Worm (Caenorhabditis elegans) whole organism, L3 larva: ENCODE results near the gene his-61.

Source experiments
- R02D3.7 ChIP-seq: fragments of 150-350 bp; optimal IDR thresholded peaks from 2 replicates; lab custom pipeline; 2014; ENCODE audit warnings: missing biosample characterization, missing genetic modification characterization
- ZK546.5 ChIP-seq: sonication (generic microtip); optimal IDR thresholded peaks from 2 replicates; lab custom pipeline; 2017; ENCODE audit warnings: missing biosample characterization, missing genetic modification characterization
- aly-2 ChIP-seq: fragments of 150-350 bp; optimal IDR thresholded peaks from 2 replicates; lab custom pipeline; 2014; ENCODE audit warnings: missing biosample characterization, missing genetic modification characterization
- ama-1 ChIP-seq: fragments of 150-350 bp; optimal IDR thresholded peaks from 2 replicates; lab custom pipeline; 2018
- ceh-16 ChIP-seq: sonication (generic microtip); optimal IDR thresholded peaks from 2 replicates; lab custom pipeline; 2017; ENCODE audit warnings: missing biosample characterization, missing genetic modification characterization
- ceh-28 ChIP-seq: fragments of 150-350 bp; optimal IDR thresholded peaks from 2 replicates; lab custom pipeline; 2014; ENCODE audit warnings: missing biosample characterization, missing genetic modification reagents, missing genetic modification characterization
- ceh-82 ChIP-seq: fragments of 150-350 bp; optimal IDR thresholded peaks from 2 replicates; lab custom pipeline; 2014; ENCODE audit warnings: missing biosample characterization, missing genetic modification characterization
- ceh-9 ChIP-seq: sonication (generic microtip); optimal IDR thresholded peaks from 2 replicates; lab custom pipeline; 2018; ENCODE audit warnings: missing biosample characterization, missing genetic modification characterization
- daf-12 ChIP-seq: fragments of 150-350 bp; optimal IDR thresholded peaks from 2 replicates; lab custom pipeline; 2014; ENCODE audit warnings: missing biosample characterization, missing genetic modification reagents, missing genetic modification characterization
- egl-27 ChIP-seq: sonication (generic microtip); optimal IDR thresholded peaks from 4 replicates; lab custom pipeline; 2017; ENCODE audit warnings: missing biosample characterization, missing genetic modification reagents, missing genetic modification characterization
- egl-5 ChIP-seq: fragments of 150-350 bp; optimal IDR thresholded peaks from 2 replicates; lab custom pipeline; 2017; ENCODE audit warnings: missing biosample characterization, missing genetic modification reagents, missing genetic modification characterization, inconsistent platforms
- elt-1 ChIP-seq: fragments of 150-350 bp; optimal IDR thresholded peaks from 2 replicates; lab custom pipeline; 2014; ENCODE audit warnings: missing biosample characterization, missing genetic modification characterization
- elt-2 ChIP-seq: sonication (generic microtip); optimal IDR thresholded peaks from 2 replicates; lab custom pipeline; 2016; ENCODE audit warnings: missing genetic modification reagents, mild to moderate bottlenecking, missing genetic modification characterization, missing compliant biosample characterization
- elt-3 ChIP-seq, 3 experiments: fragments of 150-350 bp in 1 of 3; sonication (generic microtip) in 2 of 3; optimal IDR thresholded peaks; 2 replicates in 2 of 3; 4 replicates in 1 of 3; lab custom pipeline; 2014 to 2017; ENCODE audit warnings: missing biosample characterization in 3 of 3, missing genetic modification characterization in 3 of 3
- eor-1 ChIP-seq, 2 experiments: fragments of 150-350 bp; optimal IDR thresholded peaks; 2 replicates each; lab custom pipeline; 2014 to 2018; ENCODE audit warnings: missing biosample characterization in 2 of 2, missing genetic modification characterization in 2 of 2
- fkh-10 ChIP-seq: sonication (generic microtip); optimal IDR thresholded peaks from 2 replicates; lab custom pipeline; 2017; ENCODE audit warnings: missing biosample characterization, missing genetic modification reagents, missing genetic modification characterization
- fkh-2 ChIP-seq: fragments of 150-350 bp; optimal IDR thresholded peaks from 2 replicates; lab custom pipeline; 2014; ENCODE audit warnings: missing biosample characterization, missing genetic modification reagents, missing genetic modification characterization
- fos-1 ChIP-seq: fragments of 150-350 bp; optimal IDR thresholded peaks from 2 replicates; lab custom pipeline; 2014; ENCODE audit warnings: missing biosample characterization, missing genetic modification characterization
- hmg-11 ChIP-seq: sonication (generic microtip); optimal IDR thresholded peaks from 2 replicates; lab custom pipeline; 2016; ENCODE audit warnings: missing genetic modification characterization, missing compliant biosample characterization
- jun-1 ChIP-seq: fragments of 150-350 bp; optimal IDR thresholded peaks from 2 replicates; lab custom pipeline; 2014; ENCODE audit warnings: missing biosample characterization, missing genetic modification reagents, missing genetic modification characterization
- lin-15B ChIP-seq: fragments of 150-350 bp; optimal IDR thresholded peaks from 2 replicates; lab custom pipeline; 2014; ENCODE audit warnings: missing biosample characterization, missing genetic modification characterization
- lin-39 ChIP-seq: fragments of 150-350 bp; optimal IDR thresholded peaks from 2 replicates; lab custom pipeline; 2018; ENCODE audit warnings: missing biosample characterization, missing genetic modification reagents, missing genetic modification characterization
- lsy-12 ChIP-seq: sonication (generic microtip); optimal IDR thresholded peaks from 2 replicates; lab custom pipeline; 2016; ENCODE audit warnings: mild to moderate bottlenecking, missing genetic modification characterization, missing compliant biosample characterization
- mdl-1 ChIP-seq: fragments of 150-350 bp; optimal IDR thresholded peaks from 2 replicates; lab custom pipeline; 2014; ENCODE audit warnings: missing biosample characterization, missing genetic modification characterization
- mml-1 ChIP-seq: fragments of 150-350 bp; sonication (generic microtip); optimal IDR thresholded peaks from 3 replicates; lab custom pipeline; 2014; ENCODE audit warnings: missing biosample characterization, missing genetic modification characterization
- nfya-1 ChIP-seq: sonication (generic microtip); optimal IDR thresholded peaks from 2 replicates; lab custom pipeline; 2017; ENCODE audit warnings: missing genetic modification characterization, mild to moderate bottlenecking, missing compliant biosample characterization, antibody characterized with exemption, moderate library complexity; ENCODE audit not compliant: insufficient read depth
- nhr-11 ChIP-seq: fragments of 150-350 bp; optimal IDR thresholded peaks from 2 replicates; lab custom pipeline; 2014; ENCODE audit warnings: missing biosample characterization, missing genetic modification characterization
- nhr-12 ChIP-seq: fragments of 150-350 bp; optimal IDR thresholded peaks from 2 replicates; lab custom pipeline; 2014; ENCODE audit warnings: missing biosample characterization, missing genetic modification characterization
- nhr-23 ChIP-seq: fragments of 150-350 bp; optimal IDR thresholded peaks from 2 replicates; lab custom pipeline; 2014; ENCODE audit warnings: missing biosample characterization, missing genetic modification reagents, missing genetic modification characterization
- nhr-237 ChIP-seq: fragments of 150-350 bp; optimal IDR thresholded peaks from 2 replicates; lab custom pipeline; 2014; ENCODE audit warnings: missing biosample characterization, missing genetic modification characterization
- nhr-25 ChIP-seq: sonication (generic microtip); optimal IDR thresholded peaks from 2 replicates; lab custom pipeline; 2017; ENCODE audit warnings: missing biosample characterization, missing genetic modification characterization
- nhr-28 ChIP-seq: fragments of 150-350 bp; optimal IDR thresholded peaks from 2 replicates; lab custom pipeline; 2014; ENCODE audit warnings: missing biosample characterization, missing genetic modification characterization
- nhr-43 ChIP-seq: sonication (generic microtip); optimal IDR thresholded peaks from 2 replicates; lab custom pipeline; 2016; ENCODE audit warnings: mild to moderate bottlenecking, missing genetic modification characterization, missing compliant biosample characterization; ENCODE audit not compliant: poor library complexity, severe bottlenecking
- nhr-67 ChIP-seq: fragments of 150-350 bp; optimal IDR thresholded peaks from 2 replicates; lab custom pipeline; 2014; ENCODE audit warnings: missing biosample characterization, missing genetic modification characterization
- nhr-76 ChIP-seq: fragments of 150-350 bp; sonication (generic microtip); optimal IDR thresholded peaks from 5 replicates; lab custom pipeline; 2014; ENCODE audit warnings: missing biosample characterization, missing genetic modification characterization
- nhr-77 ChIP-seq: fragments of 150-350 bp; optimal IDR thresholded peaks from 2 replicates; lab custom pipeline; 2014; ENCODE audit warnings: missing biosample characterization, missing genetic modification characterization
- pha-4 ChIP-seq: fragments of 150-350 bp; optimal IDR thresholded peaks from 2 replicates; lab custom pipeline; 2014; ENCODE audit warnings: missing biosample characterization, missing genetic modification reagents, missing genetic modification characterization
- pqm-1 ChIP-seq: fragments of 150-350 bp; optimal IDR thresholded peaks from 2 replicates; lab custom pipeline; 2017; ENCODE audit warnings: missing biosample characterization, missing genetic modification characterization, inconsistent platforms
- sea-2 ChIP-seq: fragments of 150-350 bp; sonication (generic microtip); optimal IDR thresholded peaks from 4 replicates; lab custom pipeline; 2014; ENCODE audit warnings: missing biosample characterization, missing genetic modification reagents, missing genetic modification characterization
- skn-1 ChIP-seq: fragments of 150-350 bp; optimal IDR thresholded peaks from 2 replicates; lab custom pipeline; 2014; ENCODE audit warnings: missing biosample characterization, missing genetic modification characterization
- snpc-4 ChIP-seq: fragments of 150-350 bp; optimal IDR thresholded peaks from 2 replicates; lab custom pipeline; 2014; ENCODE audit warnings: missing biosample characterization, missing genetic modification characterization
- tbx-2 ChIP-seq: sonication (generic microtip); optimal IDR thresholded peaks from 2 replicates; lab custom pipeline; 2016; ENCODE audit warnings: mild to moderate bottlenecking, missing genetic modification characterization, missing compliant biosample characterization
- unc-39 ChIP-seq: sonication (generic microtip); optimal IDR thresholded peaks from 4 replicates; lab custom pipeline; 2017; ENCODE audit warnings: missing biosample characterization, missing genetic modification characterization
- unc-62 ChIP-seq: fragments of 150-350 bp; sonication (generic microtip); optimal IDR thresholded peaks from 4 replicates; lab custom pipeline; 2014; ENCODE audit warnings: missing biosample characterization, missing genetic modification reagents, missing genetic modification characterization
- zag-1 ChIP-seq: fragments of 150-350 bp; optimal IDR thresholded peaks from 2 replicates; lab custom pipeline; 2014; ENCODE audit warnings: missing biosample characterization, missing genetic modification characterization
- ztf-11 ChIP-seq: fragments of 150-350 bp; optimal IDR thresholded peaks from 2 replicates; lab custom pipeline; 2014; ENCODE audit warnings: missing biosample characterization, missing genetic modification characterization
- ztf-4 ChIP-seq: fragments of 150-350 bp; optimal IDR thresholded peaks from 2 replicates; lab custom pipeline; 2014; ENCODE audit warnings: missing biosample characterization, missing genetic modification characterization

his-61 gene

ce11 chrIV:7510829-7511228 lies 24.8 kb upstream of the his-61 start:
- TF ChIP-seq jun-1 (tag; lab: Kevin White, UChicago) (no peak), unc-39 (tag; lab: Kevin White, UChicago) (no peak), nhr-43 (tag; lab: Kevin White, UChicago) (no peak), nfya-1 (tag; lab: Kevin White, UChicago) (peak; percentile 96), fkh-10 (GFP tag; lab: Kevin White, UChicago) (no peak), nhr-237 (tag; lab: Kevin White, UChicago) (no peak), lin-39 (tag; lab: Kevin White, UChicago) (no peak), lin-15B (tag; lab: Kevin White, UChicago) (peak; percentile 18)

ce11 chrIV:7508850-7509249 lies 22.8 kb upstream of the his-61 start:
- peak; percentile 61 for TF ChIP-seq pha-4
- TF ChIP-seq ceh-9 (tag; lab: Kevin White, UChicago), result no peak

ce11 chrIV:7507841-7508509 lies 22.0 kb upstream of the his-61 start, which contains the start of the genes vdac-1 and R05G6.5:
vdac-1 (minus strand) TSS chrIV:7507891.
R05G6.5 (plus strand) TSS chrIV:7508367.
- peak; percentile 9 for TF ChIP-seq elt-1 (tag; lab: Kevin White, UChicago)
- TF ChIP-seq ceh-9 (tag; lab: Kevin White, UChicago), result no peak
- TF ChIP-seq nhr-43 (tag; lab: Kevin White, UChicago), result peak; percentile 77
- peak; percentile 90 for TF ChIP-seq lin-15B (tag; lab: Kevin White, UChicago)
- peak; percentile 66 for TF ChIP-seq lsy-12 (tag; lab: Kevin White, UChicago)
- peak; percentile 76 for TF ChIP-seq lin-39 (tag; lab: Kevin White, UChicago)
- no peak for TF ChIP-seq sea-2 (GFP tag; lab: Kevin White, UChicago)
- TF ChIP-seq R02D3.7, result peak; percentile 75
- peak; percentile 86 for TF ChIP-seq pha-4
- TF ChIP-seq unc-39 (tag; lab: Kevin White, UChicago), result no peak
- no peak for TF ChIP-seq fkh-10 (GFP tag; lab: Kevin White, UChicago)
- no peak for TF ChIP-seq nhr-237 (tag; lab: Kevin White, UChicago)
- peak; percentile 83 for TF ChIP-seq nhr-23 (tag; lab: Kevin White, UChicago)
- TF ChIP-seq nhr-11 (tag; lab: Kevin White, UChicago), result no peak
- no peak for TF ChIP-seq egl-27
- peak; percentile 41 for TF ChIP-seq pqm-1 (tag; lab: Kevin White, UChicago)
- TF ChIP-seq tbx-2 (tag; lab: Kevin White, UChicago), result no peak
- TF ChIP-seq elt-3 (tag; optimal IDR thresholded peaks at IDR 0.05; lab: Kevin White, UChicago), result peak in 1 of 3 experiments; percentile 9
- no peak for TF ChIP-seq nhr-67
- peak; percentile 73 for TF ChIP-seq snpc-4 (tag; lab: Kevin White, UChicago)
- no peak for TF ChIP-seq ztf-4 (tag; lab: Kevin White, UChicago)
- TF ChIP-seq nhr-28 (tag; lab: Kevin White, UChicago), result no peak
- TF ChIP-seq ceh-82, result no peak
- no peak for TF ChIP-seq aly-2 (tag; lab: Kevin White, UChicago)
- no peak for TF ChIP-seq zag-1 (tag; lab: Kevin White, UChicago)
- no peak for TF ChIP-seq nhr-12 (tag; lab: Kevin White, UChicago)
- no peak for TF ChIP-seq ceh-16 (tag; lab: Kevin White, UChicago)
- TF ChIP-seq mdl-1 (tag; lab: Kevin White, UChicago), result no peak
- no peak for TF ChIP-seq skn-1
- TF ChIP-seq fos-1 (tag; lab: Kevin White, UChicago), result no peak
- no peak for TF ChIP-seq fkh-2 (tag; lab: Kevin White, UChicago)
- no peak for TF ChIP-seq ama-1 (lab: Kevin White, UChicago)
- peak; percentile 71 for TF ChIP-seq egl-5
- TF ChIP-seq elt-2 (tag; lab: Kevin White, UChicago), result peak; percentile 87
- TF ChIP-seq nhr-25 (tag; lab: Kevin White, UChicago), result peak; percentile 84
- no peak for TF ChIP-seq ZK546.5 (tag; lab: Kevin White, UChicago)
- TF ChIP-seq unc-62 (GFP tag; lab: Kevin White, UChicago), result peak; percentile 18
- peak; percentile 39 for TF ChIP-seq hmg-11 (tag; lab: Kevin White, UChicago)
- TF ChIP-seq daf-12 (tag; lab: Kevin White, UChicago), result no peak
- no peak for TF ChIP-seq eor-1 (tag; optimal IDR thresholded peaks at IDR 0.05; lab: Kevin White, UChicago)
- TF ChIP-seq jun-1 (tag; lab: Kevin White, UChicago), result peak; percentile 81
- no peak for TF ChIP-seq nhr-77 (tag; lab: Kevin White, UChicago)
- no peak for TF ChIP-seq ztf-11 (tag; lab: Kevin White, UChicago)
- peak; percentile 56 for TF ChIP-seq nhr-76
- TF ChIP-seq ceh-28 (tag; lab: Kevin White, UChicago), result peak; percentile 42
- TF ChIP-seq nfya-1 (tag; lab: Kevin White, UChicago), result peak; percentile 92
- no peak for TF ChIP-seq mml-1 (tag; lab: Kevin White, UChicago)
